Worm (Caenorhabditis elegans): ENCODE data around the gene F47B10.4.

ce11 chrX:10870137-10870536 is 20.9 kb upstream of the F47B10.4 start, which contains the start of gene pgp-7:
- TF ChIP-seq W03F9.2 (tag; optimal IDR thresholded peaks at IDR 0.05) (no peak), him-1 (tag; optimal IDR thresholded peaks at IDR 0.05) (no peak), dao-5 (tag; optimal IDR thresholded peaks at IDR 0.05) (no peak)

Data from whole organism, L4/young adult.